Fruit fly (Drosophila melanogaster) whole organism, embryonic: ENCODE data around the gene CG12182.

Experiments used
- ATbp ChIP-seq: fragments of 200-800 bp; sonication (Bioruptor generic); optimal IDR thresholded peaks from 2 replicates; lab custom pipeline; 2017; ENCODE audit warnings: missing biosample characterization, mild to moderate bottlenecking, missing genetic modification characterization, missing genetic modification reagents
- Bgb ChIP-seq: fragments of 200-800 bp; sonication (Bioruptor generic); IDR thresholded peaks from 2 replicates; pipeline ENCODE4 v1.3.6; 2022; ENCODE audit warnings: missing biosample characterization, missing genetic modification characterization; ENCODE audit not compliant: partially characterized antibody
- CG1024 ChIP-seq: fragments of 200-800 bp; sonication (Bioruptor generic); IDR thresholded peaks from 2 replicates; pipeline ENCODE4 v1.3.6; 2022; ENCODE audit warnings: missing biosample characterization, missing genetic modification characterization
- CG12744 ChIP-seq: fragments of 200-800 bp; sonication (Bioruptor generic); optimal IDR thresholded peaks from 2 replicates; lab custom pipeline; 2016; ENCODE audit warnings: missing biosample characterization, missing genetic modification characterization
- CG15514 ChIP-seq: fragments of 200-800 bp; sonication (Bioruptor generic); optimal IDR thresholded peaks from 3 replicates; lab custom pipeline; 2017; ENCODE audit warnings: missing biosample characterization, missing genetic modification characterization, mild to moderate bottlenecking, moderate library complexity, missing genetic modification reagents
- CG17385 ChIP-seq: fragments of 200-800 bp; sonication (Bioruptor generic); optimal IDR thresholded peaks from 3 replicates; lab custom pipeline; 2018; ENCODE audit warnings: missing biosample characterization, mild to moderate bottlenecking, missing genetic modification characterization
- CG2889 ChIP-seq: fragments of 200-800 bp; sonication (Bioruptor generic); IDR thresholded peaks from 3 replicates; pipeline ENCODE4 v1.3.6; 2022; ENCODE audit warnings: missing biosample characterization, missing genetic modification characterization
- CG3065 ChIP-seq: fragments of 200-800 bp; sonication (Bioruptor generic); optimal IDR thresholded peaks from 2 replicates; lab custom pipeline; 2016; ENCODE audit warnings: missing biosample characterization, missing genetic modification characterization
- CG6272 ChIP-seq: fragments of 200-800 bp; sonication (Bioruptor generic); IDR thresholded peaks from 2 replicates; pipeline ENCODE4 v1.3.6; 2022; ENCODE audit warnings: missing biosample characterization, missing genetic modification characterization
- CG8478 ChIP-seq: fragments of >200 bp; optimal IDR thresholded peaks from 2 replicates; lab custom pipeline; 2018
- CG8924 ChIP-seq: fragments of 200-800 bp; optimal IDR thresholded peaks from 3 replicates; lab custom pipeline; 2019; ENCODE audit warnings: missing biosample characterization, mild to moderate bottlenecking, missing genetic modification characterization, moderate library complexity
- Dip2 ChIP-seq: fragments of 200-800 bp; sonication (Bioruptor generic); IDR thresholded peaks from 2 replicates; pipeline ENCODE4 v1.3.6; 2022; ENCODE audit warnings: missing biosample characterization, missing genetic modification characterization
- Drgx ChIP-seq: fragments of 200-800 bp; sonication (Bioruptor generic); IDR thresholded peaks from 2 replicates; pipeline ENCODE4 v1.3.6; 2022; ENCODE audit warnings: missing biosample characterization, missing genetic modification characterization
- MTF-1 ChIP-seq: fragments of 200-800 bp; sonication (Bioruptor generic); optimal IDR thresholded peaks from 2 replicates; lab custom pipeline; 2018; ENCODE audit warnings: missing biosample characterization, mild to moderate bottlenecking, missing genetic modification characterization, borderline replicate concordance
- Oli ChIP-seq: fragments of 200-800 bp; sonication (Bioruptor generic); optimal IDR thresholded peaks from 2 replicates; lab custom pipeline; 2018; ENCODE audit warnings: missing biosample characterization, mild to moderate bottlenecking, missing genetic modification characterization, moderate library complexity
- Ptx1 ChIP-seq: fragments of 200-800 bp; sonication (Bioruptor generic); IDR thresholded peaks from 2 replicates; pipeline ENCODE4 v1.3.6; 2022; ENCODE audit warnings: missing biosample characterization, missing genetic modification characterization
- Ravus ChIP-seq: fragments of 200-800 bp; sonication (Bioruptor generic); IDR thresholded peaks from 2 replicates; pipeline ENCODE4 v1.3.6; 2022; ENCODE audit warnings: missing biosample characterization, missing genetic modification characterization
- Six4 ChIP-seq: fragments of 200-800 bp; sonication (Bioruptor generic); optimal IDR thresholded peaks from 2 replicates; lab custom pipeline; 2016; ENCODE audit warnings: missing biosample characterization, missing genetic modification characterization
- Ssrp ChIP-seq: fragments of 200-800 bp; sonication (Bioruptor generic); optimal IDR thresholded peaks from 2 replicates; lab custom pipeline; 2018; ENCODE audit warnings: missing biosample characterization, mild to moderate bottlenecking, missing genetic modification characterization, moderate library complexity
- ac ChIP-seq: fragments of 200-800 bp; sonication (Bioruptor generic); optimal IDR thresholded peaks from 3 replicates; lab custom pipeline; 2017; ENCODE audit warnings: missing biosample characterization, mild to moderate bottlenecking, missing genetic modification characterization
- aop ChIP-seq: fragments of 200-800 bp; sonication (Bioruptor generic); IDR thresholded peaks from 2 replicates; pipeline ENCODE4 v1.3.6; 2022; ENCODE audit warnings: missing biosample characterization, missing genetic modification characterization
- bbx ChIP-seq: fragments of 200-800 bp; sonication (Bioruptor generic); IDR thresholded peaks from 2 replicates; pipeline ENCODE4 v1.3.6; 2022; ENCODE audit warnings: missing biosample characterization, missing genetic modification characterization; ENCODE audit not compliant: partially characterized antibody
- bsh ChIP-seq, 2 experiments: fragments of 200-800 bp; sonication (Bioruptor generic); optimal IDR thresholded peaks; 2 replicates each; lab custom pipeline; 2017 to 2018; ENCODE audit warnings: mild to moderate bottlenecking in 2 of 2, missing biosample characterization in 2 of 2, missing genetic modification characterization in 2 of 2, moderate library complexity in 1 of 2
- chm ChIP-seq: fragments of 200-800 bp; sonication (Bioruptor generic); IDR thresholded peaks from 2 replicates; pipeline ENCODE4 v1.3.6; 2022; ENCODE audit warnings: missing biosample characterization, missing genetic modification characterization
- crol ChIP-seq: fragments of 200-800 bp; sonication (Bioruptor generic); IDR thresholded peaks from 2 replicates; pipeline ENCODE4 v1.3.6; 2022; ENCODE audit warnings: missing biosample characterization, missing genetic modification characterization
- cwo ChIP-seq: fragments of 200-800 bp; sonication (Bioruptor generic); optimal IDR thresholded peaks from 3 replicates; lab custom pipeline; 2017; ENCODE audit warnings: missing biosample characterization, missing genetic modification characterization, mild to moderate bottlenecking, moderate library complexity, missing genetic modification reagents
- ems ChIP-seq: fragments of 200-800 bp; sonication (Bioruptor generic); optimal IDR thresholded peaks from 3 replicates; lab custom pipeline; 2016; ENCODE audit warnings: missing biosample characterization, missing genetic modification characterization
- ftz-f1 ChIP-seq: fragments of 200-800 bp; sonication (Bioruptor generic); optimal IDR thresholded peaks from 2 replicates; lab custom pipeline; 2016; ENCODE audit warnings: missing biosample characterization, missing genetic modification characterization
- gcm ChIP-seq: fragments of 200-800 bp; sonication (Bioruptor generic); optimal IDR thresholded peaks from 2 replicates; lab custom pipeline; 2019; ENCODE audit warnings: missing biosample characterization, mild to moderate bottlenecking, missing genetic modification characterization, moderate library complexity
- lbe ChIP-seq: fragments of 200-800 bp; sonication (Bioruptor generic); optimal IDR thresholded peaks from 2 replicates; lab custom pipeline; 2016; ENCODE audit warnings: missing biosample characterization, mild to moderate bottlenecking, missing genetic modification characterization
- nom ChIP-seq: fragments of 200-800 bp; sonication (Bioruptor generic); optimal IDR thresholded peaks from 2 replicates; lab custom pipeline; 2017; ENCODE audit warnings: missing biosample characterization, missing genetic modification characterization, mild to moderate bottlenecking, moderate library complexity, missing genetic modification reagents
- p53 ChIP-seq: fragments of 200-800 bp; sonication (Bioruptor generic); optimal IDR thresholded peaks from 2 replicates; lab custom pipeline; 2016; ENCODE audit warnings: missing biosample characterization, missing genetic modification characterization
- sens-2 ChIP-seq: fragments of 200-800 bp; sonication (Bioruptor generic); IDR thresholded peaks from 2 replicates; pipeline ENCODE4 v1.3.6; 2022; ENCODE audit warnings: missing biosample characterization, missing genetic modification characterization
- so ChIP-seq: fragments of 200-800 bp; sonication (Bioruptor generic); IDR thresholded peaks from 3 replicates; pipeline ENCODE4 v1.3.6; 2022; ENCODE audit warnings: missing biosample characterization, missing genetic modification characterization
- tna ChIP-seq: fragments of 200-800 bp; sonication (Bioruptor generic); IDR thresholded peaks from 2 replicates; pipeline ENCODE4 v1.3.6; 2022; ENCODE audit warnings: missing biosample characterization, missing genetic modification characterization; ENCODE audit not compliant: partially characterized antibody
- trem ChIP-seq: fragments of 200-800 bp; optimal IDR thresholded peaks from 3 replicates; lab custom pipeline; 2019; ENCODE audit warnings: missing biosample characterization, mild to moderate bottlenecking, missing genetic modification characterization, moderate library complexity
- usp ChIP-seq: fragments of >200 bp; optimal IDR thresholded peaks from 2 replicates; lab custom pipeline; 2017; ENCODE audit warnings: missing biosample characterization, missing genetic modification characterization
- yki ChIP-seq: fragments of >200 bp; optimal IDR thresholded peaks from 3 replicates; lab custom pipeline; 2018

CG12182 gene

dm6 chr3L:2568274-2568673, 31.1 kb downstream of the CG12182 start:
- no peak for TF ChIP-seq CG15514 (GFP tag; lab: Kevin White, UChicago)
- no peak for TF ChIP-seq CG1024
- no peak for TF ChIP-seq aop (GFP tag; lab: Robert Waterston, UW)
- peak; percentile 5 for TF ChIP-seq gcm
- peak; percentile 10; the same call in 1 of the 2 replicates for TF ChIP-seq Drgx (GFP tag; lab: Robert Waterston, UW)
- TF ChIP-seq nom (GFP tag; lab: Kevin White, UChicago) = peak; percentile 77
- no peak for TF ChIP-seq tna (GFP tag; lab: Robert Waterston, UW)
- TF ChIP-seq so (GFP tag; lab: Robert Waterston, UW) = peak; percentile 10; the same call in 1 of the 3 replicates
- peak in 1 of 2 experiments; percentile 32 for TF ChIP-seq bsh (GFP tag; optimal IDR thresholded peaks at IDR 0.05; lab: Kevin White, UChicago)
- TF ChIP-seq crol = peak; percentile 68
- no peak for TF ChIP-seq CG6272 (GFP tag; lab: Robert Waterston, UW)
- no peak for TF ChIP-seq ATbp
- TF ChIP-seq, all 482 proteins: peak for 6

DNA sequence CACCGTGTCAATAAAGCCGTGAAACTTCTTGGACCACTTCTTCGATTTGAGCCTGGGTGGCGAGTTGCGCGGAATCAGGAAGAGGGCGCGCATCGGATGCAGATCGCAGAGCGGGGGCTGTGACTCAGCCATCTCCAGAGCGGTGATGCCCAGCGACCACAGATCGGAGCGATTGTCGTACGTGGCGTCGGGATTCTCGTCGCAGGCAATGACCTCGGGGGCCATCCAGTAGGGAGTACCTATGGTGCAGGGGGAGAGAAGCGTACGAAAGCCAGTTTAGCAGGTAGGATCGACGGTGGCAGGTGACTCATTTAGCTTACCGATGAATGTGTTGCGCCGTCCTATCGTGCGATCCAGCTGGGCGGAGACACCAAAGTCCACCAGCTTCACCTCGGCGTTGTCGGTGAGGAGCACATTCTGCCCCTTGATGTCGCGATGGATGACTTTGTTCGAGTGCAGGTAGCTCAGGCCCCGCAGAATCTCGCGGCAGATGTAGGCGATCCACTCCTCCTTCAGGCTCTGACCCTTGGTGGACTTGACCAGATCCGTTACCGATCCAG, 32.2 kb downstream of the CG12182 start:
- TF ChIP-seq Ptx1 (GFP tag; lab: Robert Waterston, UW) = no peak
- no peak for TF ChIP-seq bbx
- no peak for TF ChIP-seq Six4 (GFP tag; lab: Kevin White, UChicago)
- TF ChIP-seq cwo (GFP tag; lab: Kevin White, UChicago) = no peak
- no peak for TF ChIP-seq Ssrp
- no peak for TF ChIP-seq sens-2
- no peak for TF ChIP-seq usp
- peak; percentile 78 for TF ChIP-seq nom (GFP tag; lab: Kevin White, UChicago)
- no peak for TF ChIP-seq Bgb (GFP tag; lab: Robert Waterston, UW)
- TF ChIP-seq trem (tag; lab: Kevin White, UChicago) = no peak
- TF ChIP-seq CG8924 (tag; lab: Kevin White, UChicago) = no peak
- no peak for TF ChIP-seq ems (GFP tag; lab: Kevin White, UChicago)
- TF ChIP-seq chm (GFP tag; lab: Robert Waterston, UW) = no peak
- TF ChIP-seq CG3065 (GFP tag; lab: Kevin White, UChicago) = no peak
- TF ChIP-seq CG8478 (lab: Kevin White, UChicago) = peak; percentile 67
- no peak for TF ChIP-seq ac (GFP tag; lab: Kevin White, UChicago)
- TF ChIP-seq Oli (tag; lab: Kevin White, UChicago) = no peak
- TF ChIP-seq MTF-1 (GFP tag; lab: Kevin White, UChicago) = no peak
- TF ChIP-seq p53 (GFP tag; lab: Kevin White, UChicago) = no peak
- TF ChIP-seq CG2889 = 0 out of 3 replicates have a peak, but pooled peaks have one; percentile 12
- no peak for TF ChIP-seq CG17385 (GFP tag; lab: Kevin White, UChicago)

DNA sequence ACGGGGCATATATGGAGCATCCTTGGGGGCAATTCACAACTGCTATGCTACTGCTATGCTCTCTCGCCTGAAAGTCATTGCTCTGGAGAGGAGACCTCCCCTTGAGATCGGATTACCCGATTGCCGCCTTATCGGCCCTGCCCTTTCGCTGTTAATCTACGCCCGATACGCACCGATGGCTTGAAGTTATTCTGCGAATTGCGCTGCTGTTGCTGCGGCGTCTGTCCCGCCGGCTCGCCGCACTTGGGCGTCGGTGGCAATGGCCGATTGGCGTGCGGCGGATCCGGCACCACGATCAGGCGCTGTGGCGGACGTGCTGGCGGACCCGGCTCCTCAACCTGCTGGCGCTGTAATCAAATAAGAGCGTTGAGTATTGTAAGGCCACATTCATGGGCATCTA, 33.4 kb downstream of the CG12182 start:
- TF ChIP-seq ftz-f1 (GFP tag; lab: Kevin White, UChicago) = peak; percentile 3
- no peak for TF ChIP-seq Dip2 (GFP tag; lab: Robert Waterston, UW)
- no peak for TF ChIP-seq Ssrp
- no peak for TF ChIP-seq CG12744 (GFP tag; lab: Kevin White, UChicago)
- no peak for TF ChIP-seq Ravus (GFP tag; lab: Robert Waterston, UW)
- no peak for TF ChIP-seq lbe (GFP tag; lab: Kevin White, UChicago)
- TF ChIP-seq yki = no peak
